Worm (Caenorhabditis elegans): ENCODE data around the gene K01G5.10.

DNA sequence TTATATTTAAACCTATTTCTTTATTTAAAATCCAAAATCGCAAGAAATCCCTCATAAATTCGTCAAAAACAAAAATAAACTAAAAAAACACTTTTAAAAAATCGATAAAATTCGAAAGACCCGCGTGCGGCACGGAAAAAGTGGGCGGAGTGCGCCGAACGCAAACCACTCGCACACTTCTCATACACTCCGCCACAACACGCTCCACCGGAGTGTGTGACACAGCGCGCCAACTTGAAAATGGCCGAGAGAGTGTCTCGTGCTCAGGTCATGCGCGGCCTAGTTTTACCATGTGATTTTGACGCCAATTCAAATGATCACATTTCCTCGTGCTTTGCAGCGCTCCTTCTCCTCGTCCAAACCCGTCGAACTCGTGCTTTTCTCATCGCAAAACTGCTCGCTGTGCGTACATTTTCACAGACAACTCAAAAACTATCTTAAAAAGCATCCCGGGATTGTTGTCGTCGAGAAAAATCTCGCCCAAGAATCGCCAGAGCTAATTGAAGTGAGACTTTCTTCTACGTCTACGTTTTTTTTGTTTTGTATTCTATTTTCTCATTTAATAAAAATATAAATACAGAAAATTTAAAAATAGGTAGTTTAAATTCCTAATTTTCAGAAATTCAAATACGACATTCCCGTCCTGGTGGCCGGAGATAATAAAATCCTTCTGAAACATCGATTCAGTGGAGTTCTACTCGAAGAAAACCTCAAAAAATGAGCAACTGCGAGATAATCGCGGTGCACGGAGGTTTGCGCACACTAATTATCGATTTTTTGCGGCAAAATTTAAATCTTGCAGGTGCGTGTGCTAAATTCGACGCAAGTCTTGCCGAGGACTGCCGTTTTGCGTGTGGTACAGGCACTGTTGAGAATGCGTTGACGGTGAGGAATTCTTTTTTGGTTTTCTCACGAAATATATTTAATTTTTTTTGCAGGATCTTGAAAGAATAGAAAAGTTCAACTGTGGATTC lies 1.0 kb upstream of the K01G5.10 start, which contains the start of gene tasp-1:
- peak; percentile 100 for TF ChIP-seq dpl-1 (GFP tag; optimal IDR thresholded peaks at IDR 0.05)
- peak; percentile 82 for TF ChIP-seq blmp-1 (tag; optimal IDR thresholded peaks at IDR 0.05)
- TF ChIP-seq aly-2 (tag; optimal IDR thresholded peaks at IDR 0.05), result peak; percentile 97
- peak; percentile 96 for TF ChIP-seq zag-1 (tag; optimal IDR thresholded peaks at IDR 0.05)
- peak; percentile 99 for TF ChIP-seq nhr-237 (tag; optimal IDR thresholded peaks at IDR 0.05)
- peak; percentile 100 for TF ChIP-seq rnt-1 (tag; optimal IDR thresholded peaks at IDR 0.05)
